Worm (Caenorhabditis elegans) whole organism, L2 larva: ENCODE measurements around the gene pmp-5.

Source experiments
- F13H6.1 ChIP-seq: sonication (generic microtip); optimal IDR thresholded peaks from 2 replicates; lab custom pipeline; 2016; ENCODE audit warnings: missing genetic modification characterization, missing compliant biosample characterization
- ZK546.5 ChIP-seq: sonication (generic microtip); optimal IDR thresholded peaks from 2 replicates; lab custom pipeline; 2017; ENCODE audit warnings: missing biosample characterization, missing genetic modification characterization
- ceh-82 ChIP-seq: fragments of 150-350 bp; optimal IDR thresholded peaks from 2 replicates; lab custom pipeline; 2014; ENCODE audit warnings: missing biosample characterization, missing genetic modification characterization
- egl-27 ChIP-seq: sonication (generic microtip); optimal IDR thresholded peaks from 3 replicates; lab custom pipeline; 2017; ENCODE audit warnings: missing biosample characterization, missing genetic modification reagents, missing genetic modification characterization
- mdl-1 ChIP-seq, 2 experiments: fragments of 150-350 bp in 1 of 2; sonication (generic microtip) in 1 of 2; optimal IDR thresholded peaks; 2 replicates each; lab custom pipeline; 2017; ENCODE audit warnings: missing biosample characterization in 2 of 2, missing genetic modification characterization in 2 of 2
- nhr-25 ChIP-seq: fragments of 150-350 bp; sonication (generic microtip); optimal IDR thresholded peaks from 3 replicates; lab custom pipeline; 2014; ENCODE audit warnings: missing biosample characterization, missing genetic modification characterization
- peb-1 ChIP-seq: fragments of 150-350 bp; optimal IDR thresholded peaks from 2 replicates; lab custom pipeline; 2014; ENCODE audit warnings: missing biosample characterization, missing genetic modification characterization
- snpc-4 ChIP-seq: fragments of 150-350 bp; optimal IDR thresholded peaks from 2 replicates; lab custom pipeline; 2014; ENCODE audit warnings: missing biosample characterization, missing genetic modification characterization
- unc-62 ChIP-seq: fragments of 150-350 bp; optimal IDR thresholded peaks from 2 replicates; lab custom pipeline; 2014; ENCODE audit warnings: missing biosample characterization, missing genetic modification reagents, missing genetic modification characterization
- zag-1 ChIP-seq: fragments of 150-350 bp; optimal IDR thresholded peaks from 2 replicates; lab custom pipeline; 2014; ENCODE audit warnings: missing biosample characterization, missing genetic modification characterization
- ztf-1 ChIP-seq: fragments of 200-800 bp; sonication (Bioruptor generic); conservative IDR thresholded peaks from 2 replicates; pipeline ENCODE4 v1.3.6; 2022; ENCODE audit warnings: missing genetic modification characterization, missing compliant biosample characterization

DNA sequence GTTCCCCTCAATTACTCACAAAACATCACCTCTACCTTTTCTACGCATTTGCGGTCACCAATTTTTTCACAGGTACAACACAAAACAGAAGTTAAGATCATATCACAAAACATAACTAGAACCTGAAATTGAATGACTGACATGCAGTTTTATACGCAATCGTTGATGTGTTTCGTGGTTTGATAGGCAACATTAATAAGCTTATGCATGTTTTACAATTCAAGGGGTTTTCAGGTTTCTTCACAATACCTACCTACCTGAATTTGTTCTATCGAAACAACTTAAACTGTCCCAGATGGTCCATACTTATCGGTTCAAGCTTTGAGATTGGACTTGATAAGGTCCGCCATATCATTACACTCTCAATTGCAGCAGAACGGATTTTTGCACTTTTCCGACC lies 15.1 kb downstream of the pmp-5 start:
- TF ChIP-seq mdl-1 (tag; optimal IDR thresholded peaks at IDR 0.05; lab: Kevin White, UChicago) (no peak), ZK546.5 (tag; lab: Kevin White, UChicago) (no peak), unc-62 (GFP tag; lab: Kevin White, UChicago) (no peak), F13H6.1 (tag; lab: Kevin White, UChicago) (no peak), peb-1 (no peak), zag-1 (no peak), snpc-4 (no peak), egl-27 (tag; lab: Kevin White, UChicago) (no peak), nhr-25 (tag; lab: Kevin White, UChicago) (no peak), ceh-82 (tag; lab: Kevin White, UChicago) (no peak), ztf-1 (GFP tag; lab: Robert Waterston, UW) (no peak)
